Fruit fly (Drosophila melanogaster) whole organism, adult: Measurements from ENCODE around the gene CG4998.
A peak's percentile ranks its signal among the peaks of the same experiment; 100 is the strongest.

Source experiments
- CG11617 ChIP-seq: fragments of 200-800 bp; sonication (Bioruptor generic); optimal IDR thresholded peaks from 2 replicates; lab custom pipeline; 2017; ENCODE audit warnings: mild to moderate bottlenecking, missing biosample characterization, missing genetic modification reagents, missing genetic modification characterization
- CG12768 ChIP-seq: fragments of 200-800 bp; sonication (Bioruptor generic); optimal IDR thresholded peaks from 2 replicates; lab custom pipeline; 2017; ENCODE audit warnings: missing biosample characterization, missing genetic modification characterization, mild to moderate bottlenecking, moderate library complexity, missing genetic modification reagents
- CG14711 ChIP-seq: fragments of 200-800 bp; sonication (Bioruptor generic); optimal IDR thresholded peaks from 2 replicates; lab custom pipeline; 2018; ENCODE audit warnings: missing biosample characterization, mild to moderate bottlenecking, missing genetic modification characterization, moderate library complexity
- CG1620 ChIP-seq: fragments of 200-800 bp; sonication (Bioruptor generic); optimal IDR thresholded peaks from 2 replicates; lab custom pipeline; 2016; ENCODE audit warnings: missing biosample characterization, missing genetic modification characterization
- CG33017 ChIP-seq: fragments of 200-800 bp; sonication (Bioruptor generic); optimal IDR thresholded peaks from 2 replicates; lab custom pipeline; 2018; ENCODE audit warnings: missing biosample characterization, mild to moderate bottlenecking, missing genetic modification characterization, moderate library complexity
- CG5204 ChIP-seq: fragments of 200-800 bp; sonication (Bioruptor generic); optimal IDR thresholded peaks from 2 replicates; lab custom pipeline; 2016; ENCODE audit warnings: missing biosample characterization, missing genetic modification characterization
- CG7045 ChIP-seq: fragments of 200-800 bp; sonication (Bioruptor generic); optimal IDR thresholded peaks from 2 replicates; lab custom pipeline; 2017; ENCODE audit warnings: missing biosample characterization, mild to moderate bottlenecking, missing genetic modification characterization
- CG7101 ChIP-seq: fragments of 200-800 bp; sonication (Bioruptor generic); optimal IDR thresholded peaks from 2 replicates; lab custom pipeline; 2018; ENCODE audit warnings: missing biosample characterization, mild to moderate bottlenecking, missing genetic modification characterization, moderate library complexity
- Clk ChIP-seq: fragments of 200-800 bp; sonication (Bioruptor generic); optimal IDR thresholded peaks from 2 replicates; lab custom pipeline; 2017; ENCODE audit warnings: missing biosample characterization, missing genetic modification characterization
- Crg-1 ChIP-seq: fragments of 200-800 bp; sonication (Bioruptor generic); optimal IDR thresholded peaks from 2 replicates; lab custom pipeline; 2016; ENCODE audit warnings: missing biosample characterization, missing genetic modification characterization
- Hr96 ChIP-seq: fragments of 200-800 bp; sonication (Bioruptor generic); optimal IDR thresholded peaks from 2 replicates; lab custom pipeline; 2016; ENCODE audit warnings: missing biosample characterization, missing genetic modification characterization
- Mnt ChIP-seq: fragments of 200-800 bp; sonication (Bioruptor generic); optimal IDR thresholded peaks from 2 replicates; lab custom pipeline; 2016; ENCODE audit warnings: missing biosample characterization, mild to moderate bottlenecking, missing genetic modification characterization
- bab1 ChIP-seq: fragments of 200-800 bp; sonication (Bioruptor generic); optimal IDR thresholded peaks from 3 replicates; lab custom pipeline; 2019; ENCODE audit warnings: missing biosample characterization, mild to moderate bottlenecking, missing genetic modification characterization, moderate library complexity
- cic ChIP-seq: fragments of 200-800 bp; sonication (Bioruptor generic); optimal IDR thresholded peaks from 2 replicates; lab custom pipeline; 2017; ENCODE audit warnings: missing biosample characterization, mild to moderate bottlenecking, missing genetic modification characterization, moderate library complexity
- cnc ChIP-seq, 2 experiments: fragments of >200 bp; optimal IDR thresholded peaks; 2 replicates each; lab custom pipeline; 2017
- kay ChIP-seq: fragments of 200-800 bp; sonication (Bioruptor generic); peaks from one replicate; lab custom pipeline; 2016; ENCODE audit warnings: missing biosample characterization, missing genetic modification characterization, borderline replicate concordance
- ovo ChIP-seq: fragments of 200-800 bp; sonication (Bioruptor generic); optimal IDR thresholded peaks from 2 replicates; lab custom pipeline; 2016; ENCODE audit warnings: missing biosample characterization, missing genetic modification characterization
- pad ChIP-seq: fragments of 200-800 bp; sonication (Bioruptor generic); optimal IDR thresholded peaks from 3 replicates; lab custom pipeline; 2017; ENCODE audit warnings: missing biosample characterization, missing genetic modification characterization, mild to moderate bottlenecking, moderate library complexity, missing genetic modification reagents
- tj ChIP-seq: fragments of 200-800 bp; sonication (Bioruptor generic); optimal IDR thresholded peaks from 3 replicates; lab custom pipeline; 2017; ENCODE audit warnings: missing biosample characterization, mild to moderate bottlenecking, missing genetic modification characterization, moderate library complexity
- toe ChIP-seq: fragments of 200-800 bp; sonication (Bioruptor generic); optimal IDR thresholded peaks from 2 replicates; lab custom pipeline; 2016; ENCODE audit warnings: missing biosample characterization, missing genetic modification characterization

Gene CG4998

DNA sequence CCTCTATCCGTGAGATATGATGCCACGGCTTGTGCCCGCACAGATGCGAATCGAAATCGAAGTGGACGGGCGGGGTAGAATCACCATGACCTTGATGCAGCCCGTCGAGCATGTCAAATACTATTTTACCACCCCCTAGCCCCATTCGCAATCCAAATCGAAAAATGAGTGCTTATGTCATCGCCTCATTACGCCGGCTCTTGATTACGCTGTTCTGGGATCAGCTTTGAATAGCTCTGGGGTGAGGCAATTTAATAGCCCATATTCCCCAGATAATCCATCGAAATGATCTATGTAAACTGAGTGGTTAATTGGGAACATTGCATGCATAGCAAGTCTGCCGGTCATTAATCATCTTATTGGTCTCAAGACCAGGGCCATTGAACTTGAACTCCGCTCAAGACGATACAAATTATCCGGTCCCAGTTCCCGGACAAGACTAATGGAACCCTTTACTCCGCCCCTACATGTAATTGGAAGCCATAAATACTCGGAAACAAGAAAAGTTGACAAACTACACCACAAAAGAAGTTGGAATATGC lies 18.5 kb downstream of the CG4998 start:
- TF ChIP-seq CG33017 (tag; lab: Kevin White, UChicago), result no peak

DNA sequence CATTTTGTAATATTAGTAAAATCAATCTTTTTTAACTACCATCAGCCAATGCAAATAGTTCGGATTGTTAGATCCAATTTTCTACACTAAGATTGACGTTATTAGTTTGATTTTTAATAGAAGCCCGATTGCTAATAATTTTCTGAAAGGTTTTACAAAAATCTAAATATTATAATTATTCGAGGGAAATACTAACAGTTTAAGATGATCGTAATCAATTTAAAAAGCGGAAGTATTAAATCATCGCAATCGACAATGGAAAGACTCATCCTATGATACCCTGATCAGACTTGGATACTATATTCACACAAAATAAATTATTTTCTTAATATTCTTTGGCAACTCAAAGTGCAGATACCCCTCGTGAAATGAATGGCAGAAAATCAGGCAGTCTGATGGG lies 19.1 kb downstream of the CG4998 start:
- TF ChIP-seq tj, result no peak
- no peak for TF ChIP-seq CG11617 (GFP tag; lab: Kevin White, UChicago)
- no peak for TF ChIP-seq ovo
- TF ChIP-seq Crg-1, result no peak
- TF ChIP-seq CG1620 (GFP tag; lab: Kevin White, UChicago), result no peak
- TF ChIP-seq CG7045, result no peak
- no peak for TF ChIP-seq CG7101
- TF ChIP-seq toe, result no peak
- no peak for TF ChIP-seq CG5204
- no peak for TF ChIP-seq Clk (GFP tag; lab: Kevin White, UChicago)
- no peak for TF ChIP-seq Hr96
- TF ChIP-seq kay (GFP tag; lab: Kevin White, UChicago), result no peak
- no peak for TF ChIP-seq CG33017 (tag; lab: Kevin White, UChicago)
- TF ChIP-seq Mnt (GFP tag; lab: Kevin White, UChicago), result no peak
- no peak for TF ChIP-seq cnc (optimal IDR thresholded peaks at IDR 0.05; lab: Kevin White, UChicago)
- no peak for TF ChIP-seq pad (GFP tag; lab: Kevin White, UChicago)
- no peak for TF ChIP-seq CG14711 (tag; lab: Kevin White, UChicago)

DNA sequence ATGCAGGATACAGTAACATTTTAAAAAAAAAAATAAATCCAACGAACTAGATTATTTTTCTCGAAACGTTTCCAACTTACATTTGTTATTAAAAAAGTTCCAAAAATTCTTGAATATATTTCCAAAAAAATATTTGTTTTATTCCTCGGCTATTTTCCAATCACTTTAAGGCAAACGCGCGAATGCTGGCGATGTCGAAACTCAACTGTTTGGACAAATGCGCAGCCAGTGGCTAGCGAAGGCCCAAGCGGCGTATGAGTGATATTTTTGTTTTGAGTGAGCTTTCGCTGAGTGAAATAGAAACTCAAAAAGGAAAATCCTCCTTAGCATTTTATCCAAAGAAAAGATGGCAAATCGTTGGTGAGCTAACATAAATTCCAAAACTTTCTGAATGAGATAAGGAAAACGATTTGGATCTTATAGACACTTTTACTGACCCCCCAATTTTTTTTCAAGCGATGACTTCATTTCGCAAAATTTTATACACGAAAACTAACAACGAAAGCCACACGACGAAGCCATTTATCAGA lies 20.5 kb downstream of the CG4998 start, which contains the start of gene ringer:
Gene ringer (minus strand): TSS at position 210 of the 530 bp plus-strand sequence.
- TF ChIP-seq CG33017 (tag; lab: Kevin White, UChicago), result peak; percentile 43
- TF ChIP-seq Mnt (GFP tag; lab: Kevin White, UChicago), result no peak
- no peak for TF ChIP-seq pad (GFP tag; lab: Kevin White, UChicago)

DNA sequence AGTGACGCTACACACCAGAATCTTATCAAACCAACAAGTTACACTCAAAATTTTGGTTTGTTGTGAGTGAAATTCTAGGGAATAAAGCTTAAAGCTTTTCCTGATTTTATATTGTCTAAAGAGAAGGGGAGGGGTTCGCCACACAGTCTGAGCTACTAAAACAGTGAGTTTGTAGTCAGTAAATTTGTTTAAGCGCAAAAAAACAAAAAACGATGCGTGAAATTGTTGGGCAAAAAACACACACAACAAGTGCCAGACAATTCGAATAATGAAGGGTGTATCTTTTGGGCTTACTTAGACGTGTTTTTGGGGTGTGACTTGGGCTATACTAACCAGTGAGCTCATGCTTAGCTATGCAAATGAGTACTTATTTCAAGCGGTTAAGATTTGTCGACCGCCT lies 21.0 kb downstream of the CG4998 start:
- no peak for TF ChIP-seq CG11617 (GFP tag; lab: Kevin White, UChicago)
- TF ChIP-seq CG12768 (GFP tag; lab: Kevin White, UChicago), result peak; percentile 39
- TF ChIP-seq kay (GFP tag; lab: Kevin White, UChicago), result peak; percentile 92

DNA sequence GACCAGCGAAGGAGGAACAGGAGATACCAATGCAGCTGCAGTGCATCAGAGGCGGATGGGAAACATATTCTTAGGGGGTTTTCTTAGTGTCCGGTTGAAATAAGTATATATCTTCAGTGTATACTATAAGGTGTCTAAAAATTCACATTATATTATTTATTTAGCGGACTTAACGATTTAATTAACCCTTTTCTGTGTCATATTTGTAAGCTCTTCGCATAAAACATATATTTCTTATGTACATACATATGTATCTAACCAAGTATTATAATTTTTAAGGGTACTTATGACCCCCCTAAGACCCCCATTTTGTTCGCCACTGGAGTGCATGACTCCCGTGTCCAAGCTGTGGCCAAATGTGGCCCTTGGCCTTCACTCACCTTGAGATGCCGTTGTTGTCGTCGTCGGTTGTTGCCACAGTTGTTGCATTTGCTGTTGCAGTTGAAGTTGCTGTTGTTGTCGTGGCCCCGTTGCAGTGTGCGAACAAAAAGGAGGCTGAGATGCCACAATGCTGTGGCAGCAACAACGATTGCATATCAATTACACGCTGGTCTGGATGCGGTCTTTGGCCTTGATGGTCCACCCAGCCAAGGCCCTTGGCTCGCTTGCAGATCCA lies 22.5 kb downstream of the CG4998 start:
- no peak for TF ChIP-seq CG33017 (tag; lab: Kevin White, UChicago)

DNA sequence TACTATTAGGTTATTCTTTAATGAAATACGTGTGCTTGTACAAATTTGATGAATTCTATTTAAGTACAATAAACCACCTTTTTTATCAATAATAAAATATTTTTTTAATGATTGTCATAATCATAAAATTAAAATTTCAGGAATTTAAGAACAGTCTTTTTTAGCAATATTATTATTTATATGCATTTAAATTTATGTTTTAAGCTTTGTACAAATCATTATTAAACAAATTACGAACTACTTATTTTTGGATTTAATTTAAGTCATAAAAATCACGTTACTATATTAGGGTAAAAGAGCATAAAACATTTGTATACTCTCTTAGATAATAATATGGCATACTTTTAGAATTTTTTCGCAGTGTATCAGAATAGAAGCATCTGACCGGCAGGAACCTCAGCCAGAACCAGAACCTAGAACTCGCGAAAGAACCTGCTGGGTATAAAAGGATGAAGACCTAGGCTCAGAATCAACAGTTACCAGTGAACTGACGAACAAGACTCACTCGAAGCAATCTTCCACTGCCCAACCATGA lies 23.4 kb downstream of the CG4998 start, which contains the start of gene Cpr72Ea:
Gene Cpr72Ea (plus strand): TSS at position 485 of the 535 bp plus-strand sequence.
- TF ChIP-seq pad (GFP tag; lab: Kevin White, UChicago) (no peak), toe (no peak), Crg-1 (no peak), CG33017 (tag; lab: Kevin White, UChicago) (no peak), CG1620 (GFP tag; lab: Kevin White, UChicago) (no peak), CG11617 (GFP tag; lab: Kevin White, UChicago) (no peak), Mnt (GFP tag; lab: Kevin White, UChicago) (no peak), CG7045 (no peak), ovo (no peak), bab1 (GFP tag; lab: Kevin White, UChicago) (no peak), tj (no peak), CG7101 (no peak), CG5204 (no peak), Hr96 (no peak), cnc (optimal IDR thresholded peaks at IDR 0.05; lab: Kevin White, UChicago) (no peak), kay (GFP tag; lab: Kevin White, UChicago) (no peak), CG12768 (GFP tag; lab: Kevin White, UChicago) (no peak), Clk (GFP tag; lab: Kevin White, UChicago) (no peak), CG14711 (tag; lab: Kevin White, UChicago) (no peak)

DNA sequence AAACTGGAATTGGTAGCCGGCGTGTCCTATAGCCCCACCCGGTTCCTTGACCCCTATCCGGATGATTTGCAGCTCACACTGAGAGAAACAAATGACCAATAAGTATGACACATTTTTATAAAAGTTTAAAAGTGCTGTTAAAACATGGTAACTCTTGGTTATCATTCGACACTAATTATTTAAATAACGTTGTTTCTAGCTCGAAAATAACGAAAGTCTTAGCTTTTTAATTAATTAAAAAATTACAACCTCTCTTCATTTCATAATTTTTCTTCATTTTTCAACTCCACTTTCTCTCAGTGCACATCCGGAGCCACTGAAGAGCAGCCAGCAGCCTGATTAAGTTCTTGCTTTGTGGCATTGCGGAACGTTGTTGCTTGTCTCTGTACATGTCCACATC lies 25.4 kb downstream of the CG4998 start:
- no peak for TF ChIP-seq cnc (optimal IDR thresholded peaks at IDR 0.05; lab: Kevin White, UChicago)
- no peak for TF ChIP-seq pad (GFP tag; lab: Kevin White, UChicago)
- TF ChIP-seq CG5204, result no peak
- no peak for TF ChIP-seq CG33017 (tag; lab: Kevin White, UChicago)
- no peak for TF ChIP-seq tj
- TF ChIP-seq CG14711 (tag; lab: Kevin White, UChicago), result no peak
- TF ChIP-seq kay (GFP tag; lab: Kevin White, UChicago), result no peak
- TF ChIP-seq CG11617 (GFP tag; lab: Kevin White, UChicago), result no peak
- no peak for TF ChIP-seq toe
- TF ChIP-seq ovo, result no peak
- TF ChIP-seq bab1 (GFP tag; lab: Kevin White, UChicago), result no peak
- TF ChIP-seq CG7045, result no peak
- TF ChIP-seq Crg-1, result no peak
- TF ChIP-seq CG1620 (GFP tag; lab: Kevin White, UChicago), result no peak
- TF ChIP-seq Mnt (GFP tag; lab: Kevin White, UChicago), result no peak
- TF ChIP-seq Clk (GFP tag; lab: Kevin White, UChicago), result no peak
- TF ChIP-seq Hr96, result no peak
- no peak for TF ChIP-seq CG7101
- no peak for TF ChIP-seq cic
- no peak for TF ChIP-seq CG12768 (GFP tag; lab: Kevin White, UChicago)
